Worm (Caenorhabditis elegans): Measurements from ENCODE around the gene rars-2.

- TF ChIP-seq ces-1 (GFP tag; optimal IDR thresholded peaks at IDR 0.05): no peak
- TF ChIP-seq elt-3 (tag; optimal IDR thresholded peaks at IDR 0.05): no peak
- TF ChIP-seq pha-4 (tag; optimal IDR thresholded peaks at IDR 0.05): no peak
- TF ChIP-seq lin-13 (tag; optimal IDR thresholded peaks at IDR 0.05): no peak
- no peak for TF ChIP-seq mls-2 (tag; optimal IDR thresholded peaks at IDR 0.05)
- no peak for TF ChIP-seq mab-5 (tag; optimal IDR thresholded peaks at IDR 0.05)
- no peak for TF ChIP-seq nhr-237 (tag; optimal IDR thresholded peaks at IDR 0.05)
- no peak for TF ChIP-seq drap-1 (GFP tag; optimal IDR thresholded peaks at IDR 0.05)
- TF ChIP-seq nhr-76 (tag; optimal IDR thresholded peaks at IDR 0.05): no peak
- TF ChIP-seq elt-1 (tag; optimal IDR thresholded peaks at IDR 0.05; ENCODE audit: borderline replicate concordance, insufficient read depth): no peak
- no peak for TF ChIP-seq ham-2 (GFP tag; optimal IDR thresholded peaks at IDR 0.05)
Measured at ce11 chrII:6171228-6171627, 45.9 kb downstream of the rars-2 start, which contains the start of gene F40H3.3.

Data from whole organism, mixed stage, embryonic.